Worm (Caenorhabditis elegans): ENCODE results near the gene W03C9.5.
A peak's percentile ranks its signal among the peaks of the same experiment; 100 is the strongest.

W03C9.5 gene

ce11 chrII:11967507-11968127 lies at the start of gene W03C9.5:
TSS of gene W03C9.5 (minus strand) at chrII:11967544.
- TF ChIP-seq daf-19 (GFP tag; conservative IDR thresholded peaks at IDR 0.05) (no peak), nhr-41 (GFP tag; IDR thresholded peaks at IDR 0.05) (peak; percentile 56; the same call in 1 of the 2 replicates), zip-11 (GFP tag; IDR thresholded peaks at IDR 0.05) (no peak), snpc-1.2 (GFP tag; IDR thresholded peaks at IDR 0.05) (no peak), F44E2.7 (GFP tag; IDR thresholded peaks at IDR 0.05) (no peak), lin-29 (GFP tag; IDR thresholded peaks at IDR 0.05) (peak; percentile 73; the same call in 1 of the 2 replicates), daf-8 (GFP tag; IDR thresholded peaks at IDR 0.05) (no peak), lin-15B (tag; optimal IDR thresholded peaks at IDR 0.05) (peak; percentile 81), dpl-1 (GFP tag; optimal IDR thresholded peaks at IDR 0.05) (peak; percentile 76), tra-1 (GFP tag; IDR thresholded peaks at IDR 0.05) (peak; percentile 75; the same call in 1 of the 2 replicates), Y5F2A.4 (GFP tag; optimal IDR thresholded peaks at IDR 0.05) (no peak), unc-130 (GFP tag; optimal IDR thresholded peaks at IDR 0.05) (peak; percentile 89), ZK546.5 (tag; optimal IDR thresholded peaks at IDR 0.05) (peak; percentile 7 to 70), nhr-25 (tag; optimal IDR thresholded peaks at IDR 0.05; ENCODE audit: borderline replicate concordance, insufficient read depth) (peak; percentile 86), dmd-8 (GFP tag; IDR thresholded peaks at IDR 0.05) (no peak), lim-7 (GFP tag; IDR thresholded peaks at IDR 0.05) (peak; percentile 70; the same call in 1 of the 2 replicates), T26A8.4 (GFP tag; IDR thresholded peaks at IDR 0.05) (peak; percentile 62), ztf-7 (tag; optimal IDR thresholded peaks at IDR 0.05) (no peak), dve-1 (tag; optimal IDR thresholded peaks at IDR 0.05; ENCODE audit: insufficient read depth) (peak; percentile 97), nhr-11 (tag; optimal IDR thresholded peaks at IDR 0.05) (peak; percentile 96), nhr-237 (tag; optimal IDR thresholded peaks at IDR 0.05) (no peak), nhr-6 (tag; optimal IDR thresholded peaks at IDR 0.05) (peak; percentile 95), R02D3.7 (tag; optimal IDR thresholded peaks at IDR 0.05) (no peak), aly-2 (tag; optimal IDR thresholded peaks at IDR 0.05) (no peak), nhr-77 (tag; optimal IDR thresholded peaks at IDR 0.05) (peak; percentile 97), mxl-2 (GFP tag; conservative IDR thresholded peaks at IDR 0.05) (peak; percentile 80; the same call in 1 of the 2 replicates), spr-1 (tag; optimal IDR thresholded peaks at IDR 0.05) (peak; percentile 83), unc-39 (tag; optimal IDR thresholded peaks at IDR 0.05) (no peak), egl-27 (tag; optimal IDR thresholded peaks at IDR 0.05) (no peak), zfp-2 (tag; optimal IDR thresholded peaks at IDR 0.05) (peak; percentile 82), Y75B8A.6 (GFP tag; IDR thresholded peaks at IDR 0.05) (peak; percentile 85; the same call in 1 of the 2 replicates), zip-2 (tag; optimal IDR thresholded peaks at IDR 0.05) (peak; percentile 20), ceh-82 (tag; optimal IDR thresholded peaks at IDR 0.05) (no peak), arid-1 (GFP tag; conservative IDR thresholded peaks at IDR 0.05) (peak; percentile 77), snpc-4 (tag; optimal IDR thresholded peaks at IDR 0.05) (no peak), mes-2 (tag; optimal IDR thresholded peaks at IDR 0.05; ENCODE audit: poor library complexity, severe bottlenecking) (peak; percentile 97), sdz-12 (GFP tag; optimal IDR thresholded peaks at IDR 0.05) (peak; percentile 32), F37D6.2 (tag; optimal IDR thresholded peaks at IDR 0.05) (peak; percentile 83), lin-38 (GFP tag; IDR thresholded peaks at IDR 0.05) (peak; percentile 98), zag-1 (tag; optimal IDR thresholded peaks at IDR 0.05) (no peak), ceh-62 (tag; optimal IDR thresholded peaks at IDR 0.05) (no peak), Y105C5A.15 (GFP tag; IDR thresholded peaks at IDR 0.05) (no peak), fos-1 (tag; optimal IDR thresholded peaks at IDR 0.05) (no peak), gei-8 (GFP tag; optimal IDR thresholded peaks at IDR 0.05) (no peak), rbr-2 (tag; optimal IDR thresholded peaks at IDR 0.05) (peak; percentile 91), mxl-3 (GFP tag; optimal IDR thresholded peaks at IDR 0.05) (peak; percentile 95), ceh-32 (tag; optimal IDR thresholded peaks at IDR 0.05; ENCODE audit: poor library complexity) (no peak), madf-9 (GFP tag; conservative IDR thresholded peaks at IDR 0.05) (peak; percentile 92), hlh-30 (tag; optimal IDR thresholded peaks at IDR 0.05; ENCODE audit: insufficient read depth) (peak; percentile 99), F49E8.2 (tag; optimal IDR thresholded peaks at IDR 0.05; ENCODE audit: borderline replicate concordance) (no peak), lir-3 (tag; optimal IDR thresholded peaks at IDR 0.05) (peak; percentile 46)

All from whole organism, L4 larva.